Fruit fly (Drosophila melanogaster): Measurements from ENCODE around the gene cm.

The cm gene

DNA sequence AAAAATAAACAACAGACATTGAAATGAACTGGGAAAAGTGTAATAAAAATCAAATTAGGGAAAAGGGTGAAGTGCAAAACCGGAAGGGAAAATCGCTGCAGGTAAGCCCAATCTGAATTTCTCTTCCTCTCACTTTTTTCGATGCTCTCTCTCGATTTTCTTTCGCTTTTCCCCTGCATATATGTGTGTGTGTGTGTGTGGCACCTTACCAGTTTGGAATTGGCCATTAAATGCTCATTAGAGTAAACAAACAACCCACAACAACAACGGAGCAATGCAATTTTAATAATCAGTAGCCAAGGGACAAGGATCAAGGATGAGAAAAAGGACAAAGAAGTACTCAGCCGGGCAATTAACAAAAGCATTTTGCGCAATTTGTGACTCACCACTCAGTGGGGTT is 23.9 kb upstream of the cm start:
- TF ChIP-seq CG8119 (GFP tag; IDR thresholded peaks at IDR 0.05) (no peak), CG1621 (tag; optimal IDR thresholded peaks at IDR 0.05) (no peak), Ets96B (tag; optimal IDR thresholded peaks at IDR 0.05) (no peak), vri (GFP tag; optimal IDR thresholded peaks at IDR 0.05) (no peak), fd85E (GFP tag; optimal IDR thresholded peaks at IDR 0.05) (no peak), Eip93F (GFP tag; optimal IDR thresholded peaks at IDR 0.05) (no peak), Gug (GFP tag; IDR thresholded peaks at IDR 0.05) (no peak), Eip78C (GFP tag) (no peak)

dm6 chrX:7014931-7015428 is 4.0 kb upstream of the cm start:
- peak; percentile 22 for TF ChIP-seq CG10631 (GFP tag; optimal IDR thresholded peaks at IDR 0.05)
- peak; percentile 61 for TF ChIP-seq Hr4 (GFP tag; optimal IDR thresholded peaks at IDR 0.05)
- no peak for TF ChIP-seq CG6276 (GFP tag; optimal IDR thresholded peaks at IDR 0.05)
- peak; percentile 23 for TF ChIP-seq CG8632 (GFP tag; optimal IDR thresholded peaks at IDR 0.05)
- no peak for TF ChIP-seq Sox15 (GFP tag; optimal IDR thresholded peaks at IDR 0.05)
- no peak for TF ChIP-seq CG9139 (GFP tag; optimal IDR thresholded peaks at IDR 0.05)
- TF ChIP-seq Smox (GFP tag; optimal IDR thresholded peaks at IDR 0.05) = peak; percentile 43
- no peak for TF ChIP-seq CG11294 (GFP tag; IDR thresholded peaks at IDR 0.05)
- peak; percentile 57 for TF ChIP-seq lz (GFP tag; optimal IDR thresholded peaks at IDR 0.05)
- TF ChIP-seq Lpt (GFP tag; optimal IDR thresholded peaks at IDR 0.05) = no peak
- TF ChIP-seq net (GFP tag; optimal IDR thresholded peaks at IDR 0.05) = no peak
- no peak for TF ChIP-seq fd59A (GFP tag; optimal IDR thresholded peaks at IDR 0.05)
- TF ChIP-seq CG11762 (GFP tag; optimal IDR thresholded peaks at IDR 0.05; ENCODE audit: insufficient read depth) = peak; percentile 20
- TF ChIP-seq Gug (GFP tag; IDR thresholded peaks at IDR 0.05) = no peak
- TF ChIP-seq vri (GFP tag; optimal IDR thresholded peaks at IDR 0.05) = no peak
- peak; percentile 54; the same call in 1 of the 3 replicates for TF ChIP-seq CG8119 (GFP tag; IDR thresholded peaks at IDR 0.05)
- no peak for TF ChIP-seq CG10669 (GFP tag; optimal IDR thresholded peaks at IDR 0.05)
- TF ChIP-seq CG7368 (GFP tag; optimal IDR thresholded peaks at IDR 0.05) = no peak
- TF ChIP-seq topi (GFP tag; optimal IDR thresholded peaks at IDR 0.05) = peak; percentile 22
- peak; percentile 25 for TF ChIP-seq Sox14 (GFP tag; optimal IDR thresholded peaks at IDR 0.05)
- TF ChIP-seq Ets21C (GFP tag; optimal IDR thresholded peaks at IDR 0.05) = peak; percentile 12
- peak; percentile 60 for TF ChIP-seq CG15336 (GFP tag; IDR thresholded peaks at IDR 0.05)
- no peak for TF ChIP-seq dac (GFP tag; optimal IDR thresholded peaks at IDR 0.05)
- peak; percentile 30 for TF ChIP-seq CG16779 (tag; optimal IDR thresholded peaks at IDR 0.05)
- TF ChIP-seq achi (GFP tag; optimal IDR thresholded peaks at IDR 0.05) = peak; percentile 16
- TF ChIP-seq pdm3 (GFP tag; optimal IDR thresholded peaks at IDR 0.05) = peak; percentile 45
- peak; percentile 16 for TF ChIP-seq Hr39 (GFP tag; optimal IDR thresholded peaks at IDR 0.05)
- peak; percentile 23 for TF ChIP-seq CG6808 (GFP tag; optimal IDR thresholded peaks at IDR 0.05)
- no peak for TF ChIP-seq Hr38 (GFP tag; optimal IDR thresholded peaks at IDR 0.05)
- peak; percentile 14 for TF ChIP-seq CG3919 (GFP tag; optimal IDR thresholded peaks at IDR 0.05)
- TF ChIP-seq spab (GFP tag; optimal IDR thresholded peaks at IDR 0.05) = no peak
- peak; percentile 89 for TF ChIP-seq Eip78C (GFP tag)
- peak; percentile 58; the same call in 2 of the 3 replicates for TF ChIP-seq CG6163 (GFP tag; IDR thresholded peaks at IDR 0.05)
- peak; percentile 59 for TF ChIP-seq Met (GFP tag; optimal IDR thresholded peaks at IDR 0.05)
- peak; percentile 85 for TF ChIP-seq svp (GFP tag)
- TF ChIP-seq Eip93F (GFP tag; optimal IDR thresholded peaks at IDR 0.05) = no peak
- no peak for TF ChIP-seq CG6854 (GFP tag; optimal IDR thresholded peaks at IDR 0.05)
- peak; percentile 27 for TF ChIP-seq dsx (GFP tag; optimal IDR thresholded peaks at IDR 0.05; ENCODE audit: poor library complexity, severe bottlenecking)
- peak; percentile 49 for TF ChIP-seq esn (GFP tag; optimal IDR thresholded peaks at IDR 0.05)
- TF ChIP-seq salr (GFP tag; optimal IDR thresholded peaks at IDR 0.05) = no peak
- peak; percentile 32 for TF ChIP-seq CG32006 (GFP tag; optimal IDR thresholded peaks at IDR 0.05)
- TF ChIP-seq Eip75B (GFP tag; optimal IDR thresholded peaks at IDR 0.05) = peak; percentile 71
- peak; percentile 48 for TF ChIP-seq OdsH (GFP tag; optimal IDR thresholded peaks at IDR 0.05)
- TF ChIP-seq CG34406 (GFP tag; optimal IDR thresholded peaks at IDR 0.05) = peak; percentile 5
- peak; percentile 37 for TF ChIP-seq CG31627 (GFP tag; optimal IDR thresholded peaks at IDR 0.05)
- TF ChIP-seq fd85E (GFP tag; optimal IDR thresholded peaks at IDR 0.05) = no peak
- TF ChIP-seq CG3032 (tag; optimal IDR thresholded peaks at IDR 0.05) = peak; percentile 82
- peak; percentile 43 for TF ChIP-seq acj6 (GFP tag; optimal IDR thresholded peaks at IDR 0.05)
